Worm (Caenorhabditis elegans): ENCODE results near the gene grl-5.

ce11 chrV:4384482-4384881, 30.0 kb downstream of the grl-5 start, which contains the start of gene F13A2.2:
- TF ChIP-seq tab-1 (GFP tag; IDR thresholded peaks at IDR 0.05) (no peak), flt-1 (GFP tag; IDR thresholded peaks at IDR 0.05) (no peak), ztf-29 (GFP tag; IDR thresholded peaks at IDR 0.05) (no peak), klf-2 (GFP tag; conservative IDR thresholded peaks at IDR 0.05) (no peak)
